Fruit fly (Drosophila melanogaster) whole organism, embryonic: ENCODE data around the gene CG6654.

ENCODE experiments used
- CG10979 ChIP-seq: fragments of 200-800 bp; sonication (Bioruptor generic); optimal IDR thresholded peaks from 2 replicates; lab custom pipeline; 2018; ENCODE audit warnings: missing biosample characterization, mild to moderate bottlenecking, missing genetic modification characterization, moderate library complexity
- CG13287 ChIP-seq: fragments of 200-800 bp; sonication (Bioruptor generic); IDR thresholded peaks from 2 replicates; pipeline ENCODE4 v1.3.6; 2022; ENCODE audit warnings: missing biosample characterization, missing genetic modification characterization; ENCODE audit not compliant: partially characterized antibody
- CG13624 ChIP-seq: fragments of 200-800 bp; sonication (Bioruptor generic); optimal IDR thresholded peaks from 2 replicates; lab custom pipeline; 2016; ENCODE audit warnings: missing biosample characterization, missing genetic modification characterization
- CG14965 ChIP-seq: fragments of 200-800 bp; sonication (Bioruptor generic); optimal IDR thresholded peaks from 2 replicates; lab custom pipeline; 2016; ENCODE audit warnings: missing biosample characterization, missing genetic modification characterization, borderline replicate concordance
- CG16815 ChIP-seq: fragments of 200-800 bp; sonication (Bioruptor generic); optimal IDR thresholded peaks from 3 replicates; lab custom pipeline; 2017; ENCODE audit warnings: missing biosample characterization, mild to moderate bottlenecking, missing genetic modification characterization
- CG18764 ChIP-seq: fragments of 200-800 bp; sonication (Bioruptor generic); optimal IDR thresholded peaks from 3 replicates; lab custom pipeline; 2016; ENCODE audit warnings: missing biosample characterization, missing genetic modification characterization
- CG2199 ChIP-seq: fragments of 200-800 bp; sonication (Bioruptor generic); IDR thresholded peaks from 3 replicates; pipeline ENCODE4 v1.3.6; 2022; ENCODE audit warnings: missing biosample characterization, missing genetic modification characterization
- CG2889 ChIP-seq: fragments of 200-800 bp; sonication (Bioruptor generic); IDR thresholded peaks from 3 replicates; pipeline ENCODE4 v1.3.6; 2022; ENCODE audit warnings: missing biosample characterization, missing genetic modification characterization
- CG3281 ChIP-seq: fragments of 200-800 bp; sonication (Bioruptor generic); optimal IDR thresholded peaks from 3 replicates; lab custom pipeline; 2017; ENCODE audit warnings: missing biosample characterization, mild to moderate bottlenecking, missing genetic modification characterization
- CG5180 ChIP-seq: fragments of 200-800 bp; sonication (Bioruptor generic); optimal IDR thresholded peaks from 3 replicates; lab custom pipeline; 2017; ENCODE audit warnings: missing biosample characterization, missing genetic modification characterization, mild to moderate bottlenecking, moderate library complexity, missing genetic modification reagents
- CG6175 ChIP-seq: fragments of 200-800 bp; sonication (Bioruptor generic); IDR thresholded peaks from 3 replicates; pipeline ENCODE4 v1.3.6; 2022; ENCODE audit warnings: missing biosample characterization, missing genetic modification characterization
- CG6272 ChIP-seq: fragments of 200-800 bp; sonication (Bioruptor generic); IDR thresholded peaks from 2 replicates; pipeline ENCODE4 v1.3.6; 2022; ENCODE audit warnings: missing biosample characterization, missing genetic modification characterization
- CG7556 ChIP-seq: fragments of 200-800 bp; sonication (Bioruptor generic); optimal IDR thresholded peaks from 2 replicates; lab custom pipeline; 2017; ENCODE audit warnings: missing biosample characterization, mild to moderate bottlenecking, missing genetic modification characterization
- CG9727 ChIP-seq: fragments of 200-800 bp; sonication (Bioruptor generic); optimal IDR thresholded peaks from 3 replicates; lab custom pipeline; 2017; ENCODE audit warnings: missing biosample characterization, mild to moderate bottlenecking, missing genetic modification characterization
- CG9817 ChIP-seq: fragments of 200-800 bp; sonication (Bioruptor generic); optimal IDR thresholded peaks from 2 replicates; lab custom pipeline; 2018; ENCODE audit warnings: missing biosample characterization, mild to moderate bottlenecking, missing genetic modification characterization, moderate library complexity
- CkIIα-i1 ChIP-seq: fragments of 200-800 bp; sonication (Bioruptor generic); IDR thresholded peaks from 2 replicates; pipeline ENCODE4 v1.3.6; 2022; ENCODE audit warnings: missing biosample characterization, missing genetic modification characterization
- Dfd ChIP-seq, 2 experiments: fragments of >200 bp; optimal IDR thresholded peaks; 2 replicates each; lab custom pipeline; 2017; ENCODE audit warnings: missing biosample characterization in 2 of 2, missing genetic modification characterization in 2 of 2
- HHEX ChIP-seq: fragments of 200-800 bp; sonication (Bioruptor generic); optimal IDR thresholded peaks from 3 replicates; lab custom pipeline; 2017; ENCODE audit warnings: missing biosample characterization, mild to moderate bottlenecking, missing genetic modification characterization, missing genetic modification reagents
- HmgD ChIP-seq: fragments of 200-800 bp; sonication (Bioruptor generic); optimal IDR thresholded peaks from 3 replicates; lab custom pipeline; 2016; ENCODE audit warnings: missing biosample characterization, missing genetic modification characterization
- Hsf ChIP-seq: fragments of 200-800 bp; sonication (Bioruptor generic); optimal IDR thresholded peaks from 3 replicates; lab custom pipeline; 2016; ENCODE audit warnings: missing biosample characterization, missing genetic modification characterization
- Max ChIP-seq: fragments of 200-800 bp; sonication (Bioruptor generic); optimal IDR thresholded peaks from 2 replicates; lab custom pipeline; 2016; ENCODE audit warnings: missing biosample characterization, mild to moderate bottlenecking, missing genetic modification characterization
- Nf-YC ChIP-seq: fragments of 200-800 bp; optimal IDR thresholded peaks from 3 replicates; lab custom pipeline; 2019; ENCODE audit warnings: missing biosample characterization, mild to moderate bottlenecking, missing genetic modification characterization, moderate library complexity
- NfI ChIP-seq: fragments of 200-800 bp; sonication (Bioruptor generic); optimal IDR thresholded peaks from 3 replicates; lab custom pipeline; 2018; ENCODE audit warnings: missing biosample characterization, mild to moderate bottlenecking, missing genetic modification characterization, moderate library complexity
- Oaz ChIP-seq: fragments of 200-800 bp; sonication (Bioruptor generic); IDR thresholded peaks from 2 replicates; pipeline ENCODE4 v1.3.6; 2022; ENCODE audit warnings: missing biosample characterization, missing genetic modification characterization
- Optix ChIP-seq: fragments of 200-800 bp; sonication (Bioruptor generic); IDR thresholded peaks from 3 replicates; pipeline ENCODE4 v1.3.6; 2022; ENCODE audit warnings: missing biosample characterization, missing genetic modification characterization
- Side ChIP-seq: fragments of 200-800 bp; sonication (Bioruptor generic); optimal IDR thresholded peaks from 2 replicates; lab custom pipeline; 2016; ENCODE audit warnings: missing biosample characterization, missing genetic modification characterization
- Sox100B ChIP-seq: fragments of 200-800 bp; sonication (Bioruptor generic); optimal IDR thresholded peaks from 3 replicates; lab custom pipeline; 2018; ENCODE audit warnings: missing biosample characterization, mild to moderate bottlenecking, missing genetic modification characterization
- Sox102F ChIP-seq: fragments of 200-800 bp; sonication (Bioruptor generic); optimal IDR thresholded peaks from 2 replicates; lab custom pipeline; 2018; ENCODE audit warnings: missing biosample characterization, mild to moderate bottlenecking, missing genetic modification characterization, moderate library complexity
- TFAM ChIP-seq: fragments of 200-800 bp; sonication (Bioruptor generic); optimal IDR thresholded peaks from 2 replicates; lab custom pipeline; 2017; ENCODE audit warnings: missing biosample characterization, missing genetic modification characterization, inconsistent platforms
- al ChIP-seq: fragments of 200-800 bp; sonication (Bioruptor generic); IDR thresholded peaks from 2 replicates; pipeline ENCODE4 v1.3.6; 2022; ENCODE audit warnings: missing biosample characterization, missing genetic modification characterization
- bsh ChIP-seq, 2 experiments: fragments of 200-800 bp; sonication (Bioruptor generic); optimal IDR thresholded peaks; 2 replicates each; lab custom pipeline; 2017 to 2018; ENCODE audit warnings: mild to moderate bottlenecking in 2 of 2, missing biosample characterization in 2 of 2, missing genetic modification characterization in 2 of 2, moderate library complexity in 1 of 2
- cato ChIP-seq: fragments of 200-800 bp; sonication (Bioruptor generic); optimal IDR thresholded peaks from 2 replicates; lab custom pipeline; 2016; ENCODE audit warnings: missing biosample characterization, missing genetic modification characterization, borderline replicate concordance
- chn ChIP-seq: fragments of 200-800 bp; sonication (Bioruptor generic); optimal IDR thresholded peaks from 2 replicates; lab custom pipeline; 2016; ENCODE audit warnings: missing biosample characterization, missing genetic modification characterization
- dm ChIP-seq: fragments of 200-800 bp; sonication (Bioruptor generic); optimal IDR thresholded peaks from 3 replicates; lab custom pipeline; 2016; ENCODE audit warnings: missing biosample characterization, missing genetic modification characterization
- ems ChIP-seq: fragments of 200-800 bp; sonication (Bioruptor generic); optimal IDR thresholded peaks from 3 replicates; lab custom pipeline; 2016; ENCODE audit warnings: missing biosample characterization, missing genetic modification characterization
- eve ChIP-seq, 2 experiments: fragments of >200 bp; optimal IDR thresholded peaks; 2 replicates each; lab custom pipeline; 2017; ENCODE audit warnings: missing biosample characterization in 2 of 2, missing genetic modification characterization in 2 of 2
- fu2 ChIP-seq: fragments of 200-800 bp; sonication (Bioruptor generic); optimal IDR thresholded peaks from 2 replicates; lab custom pipeline; 2016; ENCODE audit warnings: missing biosample characterization, missing genetic modification characterization
- h ChIP-seq: fragments of >200 bp; optimal IDR thresholded peaks from 2 replicates; lab custom pipeline; 2017
- insv ChIP-seq, 2 experiments: fragments of 200-800 bp; sonication (Bioruptor generic); optimal IDR thresholded peaks; 3 replicates each; lab custom pipeline; 2016 to 2018; ENCODE audit warnings: missing biosample characterization in 2 of 2, missing genetic modification characterization in 2 of 2
- kni ChIP-seq: fragments of 200-800 bp; sonication (Bioruptor generic); optimal IDR thresholded peaks from 3 replicates; lab custom pipeline; 2017; ENCODE audit warnings: mild to moderate bottlenecking, missing biosample characterization, missing genetic modification reagents, missing genetic modification characterization
- luna ChIP-seq: fragments of 200-800 bp; sonication (Bioruptor generic); optimal IDR thresholded peaks from 2 replicates; lab custom pipeline; 2016; ENCODE audit warnings: missing biosample characterization, missing genetic modification characterization
- nerfin-2 ChIP-seq: fragments of 200-800 bp; sonication (Bioruptor generic); IDR thresholded peaks from 2 replicates; pipeline ENCODE4 v1.3.6; 2022; ENCODE audit warnings: missing biosample characterization, missing genetic modification characterization; ENCODE audit not compliant: partially characterized antibody
- org-1 ChIP-seq: fragments of 200-800 bp; sonication (Bioruptor generic); optimal IDR thresholded peaks from 2 replicates; lab custom pipeline; 2017; ENCODE audit warnings: missing biosample characterization, missing genetic modification characterization
- peb ChIP-seq: fragments of 200-800 bp; sonication (Bioruptor generic); IDR thresholded peaks from 2 replicates; pipeline ENCODE4 v1.3.6; 2022; ENCODE audit warnings: missing biosample characterization, missing genetic modification characterization
- phol ChIP-seq: fragments of 200-800 bp; sonication (Bioruptor generic); optimal IDR thresholded peaks from 3 replicates; lab custom pipeline; 2018; ENCODE audit warnings: missing biosample characterization, mild to moderate bottlenecking, missing genetic modification characterization, moderate library complexity
- scrt ChIP-seq: fragments of 200-800 bp; sonication (Bioruptor generic); optimal IDR thresholded peaks from 2 replicates; lab custom pipeline; 2018; ENCODE audit warnings: missing biosample characterization, mild to moderate bottlenecking, missing genetic modification characterization, moderate library complexity
- shn ChIP-seq: fragments of 200-800 bp; sonication (Bioruptor generic); optimal IDR thresholded peaks from 3 replicates; lab custom pipeline; 2016; ENCODE audit warnings: missing biosample characterization, missing genetic modification characterization
- slp2 ChIP-seq: fragments of 200-800 bp; sonication (Bioruptor generic); optimal IDR thresholded peaks from 2 replicates; lab custom pipeline; 2016; ENCODE audit warnings: missing biosample characterization, missing genetic modification characterization
- stwl ChIP-seq: fragments of 200-800 bp; sonication (Bioruptor generic); optimal IDR thresholded peaks from 3 replicates; lab custom pipeline; 2018; ENCODE audit warnings: missing biosample characterization, mild to moderate bottlenecking, missing genetic modification characterization, moderate library complexity
- tx ChIP-seq: fragments of 200-800 bp; sonication (Bioruptor generic); optimal IDR thresholded peaks from 2 replicates; lab custom pipeline; 2016; ENCODE audit warnings: missing biosample characterization, missing genetic modification characterization
- vnd ChIP-seq: fragments of 200-800 bp; sonication (Bioruptor generic); IDR thresholded peaks from 3 replicates; pipeline ENCODE4 v1.3.6; 2022; ENCODE audit warnings: missing biosample characterization, missing genetic modification characterization; ENCODE audit not compliant: partially characterized antibody
- zfh2 ChIP-seq: fragments of 200-800 bp; sonication (Bioruptor generic); optimal IDR thresholded peaks from 2 replicates; lab custom pipeline; 2016; ENCODE audit warnings: missing biosample characterization, missing genetic modification characterization

The CG6654 gene

DNA sequence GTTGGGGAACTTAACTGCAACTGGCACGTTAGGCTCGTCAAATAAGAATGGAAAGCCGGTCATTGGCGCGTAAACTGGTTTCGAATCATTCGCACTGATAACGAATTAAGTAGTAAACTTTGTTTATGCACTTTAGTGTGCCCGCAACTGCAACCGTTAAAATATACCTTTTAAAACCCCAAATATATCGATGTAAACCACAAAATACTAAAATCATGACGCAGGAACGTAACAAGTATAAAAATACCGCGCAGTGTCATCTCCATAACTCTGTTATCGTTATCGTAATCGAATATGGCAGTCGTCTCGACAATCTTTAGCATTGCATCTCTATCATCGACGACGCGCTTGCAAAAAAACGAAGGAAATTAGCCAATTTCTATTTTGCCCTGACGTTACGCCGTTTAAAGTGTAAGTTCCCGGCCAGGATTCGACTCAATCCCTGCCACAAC lies 11.8 kb upstream of the CG6654 start, which contains the start of the genes CG31344 and Caf1-55 (continued):
- TF ChIP-seq bsh (GFP tag; optimal IDR thresholded peaks at IDR 0.05; lab: Kevin White, UChicago) (no peak), tx (peak; percentile 24), CG6175 (GFP tag; lab: Robert Waterston, UW) (no peak), CG2889 (GFP tag; lab: Robert Waterston, UW) (no peak), dm (GFP tag; lab: Kevin White, UChicago) (peak; percentile 60), CG3281 (GFP tag; lab: Kevin White, UChicago) (no peak), phol (tag; lab: Kevin White, UChicago) (peak; percentile 89), CG13624 (GFP tag; lab: Kevin White, UChicago) (peak; percentile 12), CG6272 (GFP tag; lab: Robert Waterston, UW) (no peak), slp2 (GFP tag; lab: Kevin White, UChicago) (no peak), Hsf (GFP tag; lab: Kevin White, UChicago) (peak; percentile 1), CkIIα-i1 (GFP tag; lab: Robert Waterston, UW) (no peak), CG9727 (no peak), cato (GFP tag; lab: Kevin White, UChicago) (no peak), CG10979 (tag; lab: Kevin White, UChicago) (no peak), CG13287 (GFP tag; lab: Robert Waterston, UW) (peak; percentile 92), Sox100B (GFP tag; lab: Kevin White, UChicago) (no peak), Max (no peak), CG18764 (GFP tag; lab: Kevin White, UChicago) (no peak), nerfin-2 (GFP tag; lab: Robert Waterston, UW) (peak; percentile 83), al (GFP tag; lab: Robert Waterston, UW) (no peak), luna (GFP tag; lab: Kevin White, UChicago) (no peak), stwl (peak; percentile 69), CG14965 (GFP tag; lab: Kevin White, UChicago) (no peak), chn (GFP tag; lab: Kevin White, UChicago) (no peak), peb (no peak), shn (GFP tag; lab: Kevin White, UChicago) (no peak), NfI (no peak), HHEX (GFP tag; lab: Kevin White, UChicago) (no peak), Side (GFP tag; lab: Kevin White, UChicago) (no peak), CG2199 (GFP tag; lab: Robert Waterston, UW) (no peak), Oaz (no peak), HmgD (no peak), org-1 (GFP tag; lab: Kevin White, UChicago) (no peak), CG7556 (no peak), TFAM (GFP tag; lab: Kevin White, UChicago) (no peak), scrt (GFP tag; lab: Kevin White, UChicago) (no peak), CG9817 (tag; lab: Kevin White, UChicago) (no peak), kni (no peak), CG5180 (GFP tag; lab: Kevin White, UChicago) (no peak), h (lab: Kevin White, UChicago) (no peak), insv (GFP tag; optimal IDR thresholded peaks at IDR 0.05; lab: Kevin White, UChicago) (peak in 1 of 2 experiments; percentile 18), Optix (GFP tag; lab: Robert Waterston, UW) (no peak), Nf-YC (tag; lab: Kevin White, UChicago) (peak; percentile 9), Dfd (GFP tag; optimal IDR thresholded peaks at IDR 0.05; lab: Kevin White, UChicago) (no peak), Sox102F (GFP tag; lab: Kevin White, UChicago) (no peak), zfh2 (peak; percentile 35), vnd (GFP tag; lab: Robert Waterston, UW) (peak; percentile 61; the same call in 2 of the 3 replicates), fu2 (no peak), ems (GFP tag; lab: Kevin White, UChicago) (no peak), eve (GFP tag; optimal IDR thresholded peaks at IDR 0.05; lab: Kevin White, UChicago) (no peak), CG16815 (GFP tag; lab: Kevin White, UChicago) (no peak)
